Worm (Caenorhabditis elegans) whole organism, early embryonic: ENCODE measurements around the gene Y97E10B.1.

ENCODE experiments used
- B0310.2 ChIP-seq: sonication (generic microtip); optimal IDR thresholded peaks from 2 replicates; lab custom pipeline; 2016; ENCODE audit warnings: mild to moderate bottlenecking, missing genetic modification characterization, missing compliant biosample characterization
- ama-1 ChIP-seq: fragments of 150-350 bp; optimal IDR thresholded peaks from 2 replicates; lab custom pipeline; 2014
- ceh-36 ChIP-seq: sonication (generic microtip); optimal IDR thresholded peaks from 2 replicates; lab custom pipeline; 2016; ENCODE audit warnings: missing genetic modification characterization, inconsistent platforms, missing compliant biosample characterization
- flt-1 ChIP-seq: fragments of 200-800 bp; sonication (Bioruptor generic); IDR thresholded peaks from 2 replicates; pipeline ENCODE4 v1.3.6; 2022; ENCODE audit warnings: missing genetic modification characterization, missing compliant biosample characterization
- hmbx-1 ChIP-seq: sonication (generic microtip); optimal IDR thresholded peaks from 2 replicates; lab custom pipeline; 2016; ENCODE audit warnings: mild to moderate bottlenecking, missing genetic modification characterization, missing compliant biosample characterization
- pes-1 ChIP-seq: fragments of 200-800 bp; sonication (Bioruptor generic); IDR thresholded peaks from 2 replicates; pipeline ENCODE4 v1.3.6; 2022; ENCODE audit warnings: missing genetic modification reagents, missing genetic modification characterization, missing compliant biosample characterization
- scrt-1 ChIP-seq: fragments of 200-800 bp; sonication (Bioruptor generic); IDR thresholded peaks from 2 replicates; pipeline ENCODE4 v1.3.6; 2022; ENCODE audit warnings: missing genetic modification characterization, missing compliant biosample characterization

DNA sequence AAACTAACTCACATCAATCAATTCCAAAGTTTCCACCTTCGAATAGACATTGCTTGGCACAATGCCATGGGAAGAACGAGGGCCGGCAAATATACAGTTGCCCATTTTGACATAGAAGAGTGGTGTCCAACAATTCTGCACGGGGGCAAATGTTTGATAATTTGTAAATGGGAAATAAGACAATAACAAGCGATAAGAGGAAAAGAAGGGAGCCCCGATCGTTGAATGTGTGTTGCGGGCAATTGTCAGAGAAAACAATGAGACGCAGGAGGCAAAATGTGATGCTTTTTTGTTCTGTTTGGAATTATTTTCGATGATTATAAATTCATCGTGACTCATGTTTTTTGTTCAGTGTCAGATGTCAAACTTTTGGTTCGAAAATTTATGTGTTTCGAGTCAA is 12.6 kb downstream of the Y97E10B.1 start, which contains the start of gene pals-34:
- TF ChIP-seq scrt-1 (GFP tag; lab: Robert Waterston, UW) (no peak), flt-1 (GFP tag; lab: Robert Waterston, UW) (no peak), ama-1 (lab: Kevin White, UChicago) (no peak), pes-1 (GFP tag; lab: Robert Waterston, UW) (no peak), hmbx-1 (tag; lab: Kevin White, UChicago) (no peak), B0310.2 (tag; lab: Kevin White, UChicago) (no peak), ceh-36 (no peak)
